Worm (Caenorhabditis elegans): ENCODE measurements around the gene C10G8.8.

DNA sequence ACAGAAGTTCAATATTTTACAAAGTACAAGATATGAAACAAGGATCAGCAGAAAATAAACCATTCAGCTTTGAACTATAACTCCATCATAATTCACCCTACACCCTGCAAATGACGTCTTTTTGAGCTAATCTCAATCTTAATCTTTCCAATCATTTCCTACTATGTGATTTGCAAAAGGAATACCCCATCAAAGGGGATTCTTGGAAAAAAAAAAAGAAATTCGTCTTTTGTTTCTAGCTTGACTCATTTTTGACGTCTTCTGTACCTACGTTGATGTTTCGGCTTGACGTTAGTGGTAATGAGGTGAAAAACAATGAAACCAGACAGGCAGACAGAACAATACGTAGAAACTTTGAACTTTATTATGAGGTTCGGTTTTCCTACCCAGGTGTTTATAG lies 34.0 kb upstream of the C10G8.8 start:
- no peak for TF ChIP-seq Y56A3A.18 (GFP tag; IDR thresholded peaks at IDR 0.05)
- TF ChIP-seq ccch-3 (GFP tag; optimal IDR thresholded peaks at IDR 0.05), result no peak
- no peak for TF ChIP-seq chd-7 (tag; optimal IDR thresholded peaks at IDR 0.05)
- TF ChIP-seq ceh-79 (tag; optimal IDR thresholded peaks at IDR 0.05), result no peak
- TF ChIP-seq B0035.1 (tag; optimal IDR thresholded peaks at IDR 0.05), result no peak
- no peak for TF ChIP-seq B0261.1 (tag; optimal IDR thresholded peaks at IDR 0.05)
- no peak for TF ChIP-seq unc-130 (GFP tag; optimal IDR thresholded peaks at IDR 0.05)
- no peak for TF ChIP-seq rec-8 (tag; optimal IDR thresholded peaks at IDR 0.05)
- no peak for TF ChIP-seq dpl-1 (GFP tag; optimal IDR thresholded peaks at IDR 0.05)
- TF ChIP-seq tbp1 (GFP tag; optimal IDR thresholded peaks at IDR 0.05), result no peak

Measured in whole organism, young adult.